Worm (Caenorhabditis elegans): Measurements from ENCODE around the gene crls-1.
A peak's percentile ranks its signal among the peaks of the same experiment; 100 is the strongest.

crls-1 gene

ce11 chrIII:936037-936507 lies 26.4 kb upstream of the crls-1 start, which contains the start of gene fbxa-55:
TSS of gene fbxa-55 (minus strand) at chrIII:936087.
- TF ChIP-seq T22C8.4 (GFP tag; IDR thresholded peaks at IDR 0.05), result no peak
- no peak for TF ChIP-seq tab-1 (GFP tag; IDR thresholded peaks at IDR 0.05)
- no peak for TF ChIP-seq med-1 (GFP tag; optimal IDR thresholded peaks at IDR 0.05; ENCODE audit: insufficient read depth)
- TF ChIP-seq ref-1 (GFP tag; conservative IDR thresholded peaks at IDR 0.05), result no peak
- TF ChIP-seq ztf-23 (GFP tag; IDR thresholded peaks at IDR 0.05), result no peak
- TF ChIP-seq flt-1 (GFP tag; IDR thresholded peaks at IDR 0.05), result no peak
- TF ChIP-seq cog-1 (tag; optimal IDR thresholded peaks at IDR 0.05), result no peak
- TF ChIP-seq klf-2 (GFP tag; conservative IDR thresholded peaks at IDR 0.05), result no peak
- TF ChIP-seq ztf-29 (GFP tag; IDR thresholded peaks at IDR 0.05), result no peak

DNA sequence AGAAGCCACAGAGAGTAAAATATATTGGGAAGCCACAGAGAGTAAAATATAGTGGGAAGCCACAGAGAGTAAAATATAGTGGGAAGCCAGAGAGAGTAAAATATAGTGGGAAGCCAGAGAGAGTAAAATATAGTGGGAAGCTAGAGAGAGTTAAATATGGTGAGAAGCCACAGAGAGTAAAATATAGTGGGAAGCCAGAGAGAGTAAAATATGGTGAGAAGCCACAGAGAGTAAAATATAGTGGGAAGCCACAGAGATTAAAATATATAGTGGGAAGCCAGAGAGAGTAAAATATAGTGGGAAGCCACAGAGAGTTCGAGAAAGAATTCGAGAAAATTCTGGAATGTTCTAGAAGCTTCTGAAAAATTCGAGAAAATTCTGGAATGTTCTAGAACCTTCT lies 21.7 kb upstream of the crls-1 start:
- TF ChIP-seq cog-1 (tag; optimal IDR thresholded peaks at IDR 0.05), result peak; percentile 33

- TF ChIP-seq med-1 (GFP tag; optimal IDR thresholded peaks at IDR 0.05; ENCODE audit: insufficient read depth) (no peak), klf-2 (GFP tag; conservative IDR thresholded peaks at IDR 0.05) (no peak)
These were observed 16.5 kb upstream of the crls-1 start, which contains the start of gene pef-1 for ce11 chrIII:926216-926615. TSS of gene pef-1 (minus strand) at chrIII:926316.

ce11 chrIII:919322-919721 lies 9.6 kb upstream of the crls-1 start, which contains the start of gene F23H11.7:
TSS of gene F23H11.7 (minus strand) at chrIII:919422.
- no peak for TF ChIP-seq klf-2 (GFP tag; conservative IDR thresholded peaks at IDR 0.05)
- TF ChIP-seq tab-1 (GFP tag; IDR thresholded peaks at IDR 0.05), result no peak
- TF ChIP-seq flt-1 (GFP tag; IDR thresholded peaks at IDR 0.05), result no peak
- no peak for TF ChIP-seq cog-1 (tag; optimal IDR thresholded peaks at IDR 0.05)
- no peak for TF ChIP-seq T22C8.4 (GFP tag; IDR thresholded peaks at IDR 0.05)
- no peak for TF ChIP-seq ztf-23 (GFP tag; IDR thresholded peaks at IDR 0.05)
- no peak for TF ChIP-seq ztf-29 (GFP tag; IDR thresholded peaks at IDR 0.05)
- TF ChIP-seq ref-1 (GFP tag; conservative IDR thresholded peaks at IDR 0.05), result no peak
- TF ChIP-seq med-1 (GFP tag; optimal IDR thresholded peaks at IDR 0.05; ENCODE audit: insufficient read depth), result no peak

DNA sequence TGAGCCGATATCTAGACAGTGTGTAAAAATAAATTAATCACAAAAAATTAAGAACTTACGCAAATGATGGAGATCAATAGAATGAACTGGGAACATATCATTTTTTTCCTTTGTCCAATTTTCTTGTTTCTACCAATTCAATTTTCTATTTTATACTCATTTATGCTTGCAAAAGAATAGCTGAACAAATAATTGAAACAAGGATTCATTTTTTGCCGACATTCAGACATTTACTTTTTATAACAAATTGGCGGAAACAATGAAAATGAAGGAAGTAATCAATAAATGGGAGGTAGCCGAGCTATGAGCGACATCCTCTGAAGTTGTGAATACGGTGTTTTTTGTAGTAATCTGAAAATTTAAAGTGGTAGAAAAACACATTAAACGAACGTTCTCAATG lies 7.2 kb upstream of the crls-1 start, which contains the start of gene idpp-13:
TSS of gene idpp-13 (minus strand) at position 101 of the 400 bp plus-strand sequence.
- no peak for TF ChIP-seq flt-1 (GFP tag; IDR thresholded peaks at IDR 0.05)
- TF ChIP-seq ztf-23 (GFP tag; IDR thresholded peaks at IDR 0.05), result no peak
- no peak for TF ChIP-seq T22C8.4 (GFP tag; IDR thresholded peaks at IDR 0.05)
- no peak for TF ChIP-seq cog-1 (tag; optimal IDR thresholded peaks at IDR 0.05)
- TF ChIP-seq ref-1 (GFP tag; conservative IDR thresholded peaks at IDR 0.05), result no peak
- no peak for TF ChIP-seq tab-1 (GFP tag; IDR thresholded peaks at IDR 0.05)
- no peak for TF ChIP-seq klf-2 (GFP tag; conservative IDR thresholded peaks at IDR 0.05)
- TF ChIP-seq ztf-29 (GFP tag; IDR thresholded peaks at IDR 0.05), result no peak
- TF ChIP-seq med-1 (GFP tag; optimal IDR thresholded peaks at IDR 0.05; ENCODE audit: insufficient read depth), result no peak

ce11 chrIII:910540-911311 lies 1.0 kb upstream of the crls-1 start, which contains the start of the genes F23H11.5 and bra-2:
TSS of gene F23H11.5 (minus strand) at chrIII:910590.
TSS of gene bra-2 (plus strand) at chrIII:911261.
- TF ChIP-seq flt-1 (GFP tag; IDR thresholded peaks at IDR 0.05), result no peak
- TF ChIP-seq klf-2 (GFP tag; conservative IDR thresholded peaks at IDR 0.05), result no peak
- no peak for TF ChIP-seq med-1 (GFP tag; optimal IDR thresholded peaks at IDR 0.05; ENCODE audit: insufficient read depth)
- no peak for TF ChIP-seq cog-1 (tag; optimal IDR thresholded peaks at IDR 0.05)
- no peak for TF ChIP-seq ztf-23 (GFP tag; IDR thresholded peaks at IDR 0.05)
- TF ChIP-seq ref-1 (GFP tag; conservative IDR thresholded peaks at IDR 0.05), result no peak
- no peak for TF ChIP-seq tab-1 (GFP tag; IDR thresholded peaks at IDR 0.05)
- no peak for TF ChIP-seq T22C8.4 (GFP tag; IDR thresholded peaks at IDR 0.05)
- TF ChIP-seq ztf-29 (GFP tag; IDR thresholded peaks at IDR 0.05), result no peak

DNA sequence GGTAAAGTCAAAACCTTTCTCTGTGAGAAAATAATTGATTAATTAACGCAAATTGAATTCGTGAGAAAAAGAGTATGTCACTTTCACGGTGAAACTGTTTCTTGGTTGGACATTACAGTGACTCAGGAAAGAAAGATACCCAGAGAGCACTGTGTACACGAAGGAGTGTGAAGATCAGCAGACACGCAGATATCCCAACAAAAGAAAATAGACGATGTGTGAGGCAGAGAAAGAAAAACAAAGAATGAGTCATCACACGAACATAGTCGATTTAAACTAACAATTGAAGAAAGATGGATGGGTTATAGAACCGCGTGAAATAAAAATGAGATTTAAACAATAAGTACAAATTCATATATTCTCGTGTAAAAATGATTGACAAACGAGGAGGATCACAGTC lies 1.7 kb downstream of the crls-1 start:
- no peak for TF ChIP-seq cog-1 (tag; optimal IDR thresholded peaks at IDR 0.05)
- TF ChIP-seq T22C8.4 (GFP tag; IDR thresholded peaks at IDR 0.05), result no peak
- no peak for TF ChIP-seq tab-1 (GFP tag; IDR thresholded peaks at IDR 0.05)
- no peak for TF ChIP-seq flt-1 (GFP tag; IDR thresholded peaks at IDR 0.05)
- TF ChIP-seq ztf-29 (GFP tag; IDR thresholded peaks at IDR 0.05), result no peak
- no peak for TF ChIP-seq klf-2 (GFP tag; conservative IDR thresholded peaks at IDR 0.05)
- no peak for TF ChIP-seq ztf-23 (GFP tag; IDR thresholded peaks at IDR 0.05)
- TF ChIP-seq med-1 (GFP tag; optimal IDR thresholded peaks at IDR 0.05; ENCODE audit: insufficient read depth), result no peak
- TF ChIP-seq ref-1 (GFP tag; conservative IDR thresholded peaks at IDR 0.05), result no peak

ce11 chrIII:907311-907710 lies 2.4 kb downstream of the crls-1 start, which contains the start of gene F23H11.4:
TSS of gene F23H11.4 (minus strand) at chrIII:907539.
- TF ChIP-seq flt-1 (GFP tag; IDR thresholded peaks at IDR 0.05) (no peak), med-1 (GFP tag; optimal IDR thresholded peaks at IDR 0.05; ENCODE audit: insufficient read depth) (no peak), ztf-23 (GFP tag; IDR thresholded peaks at IDR 0.05) (no peak), cog-1 (tag; optimal IDR thresholded peaks at IDR 0.05) (no peak), T22C8.4 (GFP tag; IDR thresholded peaks at IDR 0.05) (no peak), klf-2 (GFP tag; conservative IDR thresholded peaks at IDR 0.05) (no peak), ref-1 (GFP tag; conservative IDR thresholded peaks at IDR 0.05) (no peak), ztf-29 (GFP tag; IDR thresholded peaks at IDR 0.05) (no peak), tab-1 (GFP tag; IDR thresholded peaks at IDR 0.05) (no peak)

DNA sequence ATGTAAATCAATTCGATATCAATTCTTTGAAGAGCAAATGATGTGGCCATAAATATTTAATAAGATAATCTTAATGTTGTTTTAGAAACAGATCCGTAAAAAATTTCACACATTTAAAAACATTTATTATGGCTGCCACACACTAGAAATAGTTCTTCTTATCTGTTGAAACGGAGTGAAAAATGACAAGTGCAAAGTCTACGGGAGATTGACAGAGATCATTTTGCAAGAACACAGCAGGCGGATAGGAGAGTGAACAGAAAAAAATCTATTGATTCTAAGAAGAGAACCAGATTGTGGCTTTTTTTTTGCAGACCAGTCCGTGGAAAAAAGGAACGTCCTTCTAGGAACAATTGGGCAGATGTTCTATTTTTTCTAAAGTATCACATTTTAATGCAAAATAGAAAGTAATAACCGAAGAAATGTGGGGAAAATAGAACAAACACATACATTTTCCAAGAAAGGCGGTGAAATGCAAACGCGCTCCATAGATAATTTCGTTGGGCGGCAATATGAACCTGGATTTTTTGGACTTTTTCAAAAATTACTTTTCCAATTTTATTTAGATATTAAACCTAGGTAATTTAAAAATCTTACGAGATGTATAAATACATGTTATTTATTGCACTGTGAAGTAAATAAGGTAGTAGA lies 8.0 kb downstream of the crls-1 start:
- TF ChIP-seq flt-1 (GFP tag; IDR thresholded peaks at IDR 0.05), result no peak
- TF ChIP-seq T22C8.4 (GFP tag; IDR thresholded peaks at IDR 0.05), result no peak
- TF ChIP-seq ztf-29 (GFP tag; IDR thresholded peaks at IDR 0.05), result no peak
- TF ChIP-seq cog-1 (tag; optimal IDR thresholded peaks at IDR 0.05), result no peak
- no peak for TF ChIP-seq klf-2 (GFP tag; conservative IDR thresholded peaks at IDR 0.05)
- TF ChIP-seq ref-1 (GFP tag; conservative IDR thresholded peaks at IDR 0.05), result no peak
- no peak for TF ChIP-seq tab-1 (GFP tag; IDR thresholded peaks at IDR 0.05)
- no peak for TF ChIP-seq med-1 (GFP tag; optimal IDR thresholded peaks at IDR 0.05; ENCODE audit: insufficient read depth)
